Fruit fly (Drosophila melanogaster) whole organism, wandering third instar larva: ENCODE measurements around the gene CG10280.

Source experiments
- Abd-B ChIP-seq: fragments of >200 bp; optimal IDR thresholded peaks from 2 replicates; lab custom pipeline; 2017; ENCODE audit warnings: missing biosample characterization, missing genetic modification characterization
- CrebA ChIP-seq: fragments of 200-800 bp; sonication (Bioruptor generic); optimal IDR thresholded peaks from 2 replicates; lab custom pipeline; 2016; ENCODE audit warnings: missing biosample characterization, mild to moderate bottlenecking, missing genetic modification characterization, borderline replicate concordance
- GATAd ChIP-seq: sonication (Bioruptor generic); optimal IDR thresholded peaks from 2 replicates; lab custom pipeline; 2016; ENCODE audit warnings: missing biosample characterization, missing genetic modification characterization
- Hnf4 ChIP-seq: fragments of 200-800 bp; sonication (Bioruptor generic); optimal IDR thresholded peaks from 2 replicates; lab custom pipeline; 2016; ENCODE audit warnings: missing biosample characterization, mild to moderate bottlenecking, missing genetic modification characterization
- Myc ChIP-seq: fragments of >200 bp; optimal IDR thresholded peaks from 2 replicates; lab custom pipeline; 2017
- Rel ChIP-seq, 2 experiments: fragments of 200-800 bp; sonication (Bioruptor generic) in 1 of 2; optimal IDR thresholded peaks; 2 replicates in 1 of 2; 3 replicates in 1 of 2; lab custom pipeline; 2016 to 2019; ENCODE audit warnings: mild to moderate bottlenecking in 2 of 2, missing biosample characterization in 2 of 2, missing genetic modification characterization in 2 of 2, moderate library complexity in 1 of 2
- Sp1 ChIP-seq: fragments of 200-800 bp; sonication (Bioruptor generic); optimal IDR thresholded peaks from 3 replicates; lab custom pipeline; 2019; ENCODE audit warnings: missing biosample characterization, mild to moderate bottlenecking, missing genetic modification characterization, moderate library complexity
- brk ChIP-seq: fragments of 200-800 bp; sonication (Bioruptor generic); optimal IDR thresholded peaks from 2 replicates; lab custom pipeline; 2016; ENCODE audit warnings: missing biosample characterization, mild to moderate bottlenecking, missing genetic modification characterization
- ey ChIP-seq: fragments of 200-800 bp; sonication (Bioruptor generic); optimal IDR thresholded peaks from 2 replicates; lab custom pipeline; 2016; ENCODE audit warnings: missing biosample characterization, missing genetic modification characterization
- h ChIP-seq: fragments of 200-800 bp; sonication (Bioruptor generic); optimal IDR thresholded peaks from 3 replicates; lab custom pipeline; 2016; ENCODE audit warnings: missing biosample characterization, mild to moderate bottlenecking, missing genetic modification characterization
- jim ChIP-seq: fragments of 175-275, 200-325 bp; sonication (Bioruptor generic); optimal IDR thresholded peaks from 2 replicates; lab custom pipeline; 2016; ENCODE audit warnings: missing biosample characterization, mild to moderate bottlenecking, missing genetic modification characterization

- no peak for TF ChIP-seq Rel (GFP tag; optimal IDR thresholded peaks at IDR 0.05; lab: Kevin White, UChicago)
- no peak for TF ChIP-seq Rel (tag; optimal IDR thresholded peaks at IDR 0.05; lab: Kevin White, UChicago)
- no peak for TF ChIP-seq GATAd
- TF ChIP-seq jim (GFP tag; lab: Kevin White, UChicago) = no peak
- TF ChIP-seq ey (GFP tag; lab: Kevin White, UChicago) = no peak
- no peak for TF ChIP-seq Sp1 (GFP tag; lab: Kevin White, UChicago)
- TF ChIP-seq brk = no peak
- no peak for TF ChIP-seq h (GFP tag; lab: Kevin White, UChicago)
- no peak for TF ChIP-seq Hnf4
- TF ChIP-seq Abd-B (GFP tag; lab: Kevin White, UChicago) = no peak
- no peak for TF ChIP-seq CrebA (GFP tag; lab: Kevin White, UChicago)
- no peak for TF ChIP-seq Myc (lab: Kevin White, UChicago)
Measured at dm6 chr3R:5998831-5999230, 12.9 kb downstream of the CG10280 start.
